Worm (Caenorhabditis elegans) whole organism, young adult: ENCODE measurements around the gene F42G8.8.

Experiments
- B0019.2 ChIP-seq: fragments of 200-800 bp; sonication (Bioruptor generic); conservative IDR thresholded peaks from 2 replicates; pipeline ENCODE4 v1.3.6; 2022; ENCODE audit warnings: missing genetic modification reagents, missing genetic modification characterization, missing compliant biosample characterization
- F37B4.10 ChIP-seq: fragments of 200-800 bp; sonication (Bioruptor generic); IDR thresholded peaks from 2 replicates; pipeline ENCODE4 v1.3.6; 2022; ENCODE audit warnings: missing genetic modification characterization, missing compliant biosample characterization
- F39B2.1 ChIP-seq: fragments of 200-800 bp; sonication (Bioruptor generic); IDR thresholded peaks from 2 replicates; pipeline ENCODE4 v1.3.6; 2022; ENCODE audit warnings: missing genetic modification reagents, missing genetic modification characterization, missing compliant biosample characterization
- F52B5.7 ChIP-seq: sonication (generic microtip); optimal IDR thresholded peaks from 2 replicates; lab custom pipeline; 2016; ENCODE audit warnings: mild to moderate bottlenecking, missing genetic modification characterization, missing compliant biosample characterization
- K12H6.12 ChIP-seq: fragments of 200-800 bp; sonication (Bioruptor generic); optimal IDR thresholded peaks from 2 replicates; lab custom pipeline; 2018; ENCODE audit warnings: mild to moderate bottlenecking, missing genetic modification characterization, missing compliant biosample characterization
- T26A5.8 ChIP-seq: sonication (generic microtip); optimal IDR thresholded peaks from 2 replicates; lab custom pipeline; 2016; ENCODE audit warnings: missing genetic modification characterization, missing compliant biosample characterization
- Y53F4B.3 ChIP-seq: fragments of 200-800 bp; sonication (Bioruptor generic); IDR thresholded peaks from 2 replicates; pipeline ENCODE4 v1.3.6; 2022; ENCODE audit warnings: missing genetic modification reagents, missing genetic modification characterization, missing compliant biosample characterization
- Y56A3A.18 ChIP-seq: fragments of 200-800 bp; sonication (Bioruptor generic); IDR thresholded peaks from 2 replicates; pipeline ENCODE4 v1.3.6; 2022; ENCODE audit warnings: missing genetic modification reagents, missing genetic modification characterization, missing compliant biosample characterization
- Y67H2A.10 ChIP-seq: fragments of 200-800 bp; sonication (Bioruptor generic); conservative IDR thresholded peaks from 2 replicates; pipeline ENCODE4 v1.3.6; 2022; ENCODE audit warnings: missing genetic modification reagents, missing genetic modification characterization, missing compliant biosample characterization
- ama-1 ChIP-seq, 3 experiments: fragments of 150-350 bp in 1 of 3; sonication (generic microtip) in 2 of 3; optimal IDR thresholded peaks; 2 replicates each; lab custom pipeline; 2014 to 2018; ENCODE audit warnings: missing biosample characterization in 2 of 3, missing genetic modification characterization in 2 of 3, missing genetic modification reagents in 2 of 3
- atf-7 ChIP-seq: sonication (generic microtip); optimal IDR thresholded peaks from 2 replicates; lab custom pipeline; 2017; ENCODE audit warnings: mild to moderate bottlenecking, missing genetic modification characterization, missing compliant biosample characterization
- attf-3 ChIP-seq: fragments of 200-800 bp; sonication (Bioruptor generic); conservative IDR thresholded peaks from 2 replicates; pipeline ENCODE4 v1.3.6; 2022; ENCODE audit warnings: missing genetic modification reagents, missing genetic modification characterization, missing compliant biosample characterization
- attf-6 ChIP-seq: fragments of 200-800 bp; sonication (Bioruptor generic); IDR thresholded peaks from 2 replicates; pipeline ENCODE4 v1.3.6; 2022; ENCODE audit warnings: missing genetic modification reagents, missing genetic modification characterization, missing compliant biosample characterization
- cebp-2 ChIP-seq: fragments of 200-800 bp; sonication (Bioruptor generic); IDR thresholded peaks from 2 replicates; pipeline ENCODE4 v1.3.6; 2022; ENCODE audit warnings: missing genetic modification characterization, missing compliant biosample characterization
- die-1 ChIP-seq: sonication (generic microtip); optimal IDR thresholded peaks from 2 replicates; lab custom pipeline; 2016; ENCODE audit warnings: missing genotype, mild to moderate bottlenecking, missing genetic modification characterization, missing compliant biosample characterization
- dpff-1 ChIP-seq: sonication (generic microtip); optimal IDR thresholded peaks from 2 replicates; lab custom pipeline; 2017; ENCODE audit warnings: mild to moderate bottlenecking, missing genetic modification characterization, missing compliant biosample characterization
- dpl-1 ChIP-seq: fragments of 150-350 bp; optimal IDR thresholded peaks from 2 replicates; lab custom pipeline; 2014; ENCODE audit warnings: missing biosample characterization, missing genetic modification reagents, missing genetic modification characterization
- hlh-12 ChIP-seq: sonication (generic microtip); optimal IDR thresholded peaks from 2 replicates; lab custom pipeline; 2016; ENCODE audit warnings: missing genetic modification characterization, missing compliant biosample characterization
- hmg-20 ChIP-seq: fragments of 200-800 bp; sonication (Bioruptor generic); IDR thresholded peaks from 2 replicates; pipeline ENCODE4 v1.3.6; 2022; ENCODE audit warnings: missing genetic modification reagents, missing genetic modification characterization, missing compliant biosample characterization
- hsf-1 ChIP-seq: fragments of 200-800 bp; sonication (Bioruptor generic); IDR thresholded peaks from 2 replicates; pipeline ENCODE4 v1.3.6; 2022; ENCODE audit warnings: missing genetic modification reagents, missing genetic modification characterization, missing compliant biosample characterization
- let-607 ChIP-seq, 2 experiments: fragments of 200-800 bp in 1 of 2; sonication (Bioruptor generic) in 1 of 2; sonication (generic microtip) in 1 of 2; optimal IDR thresholded peaks; 2 replicates each; lab custom pipeline; 2016 to 2018; ENCODE audit warnings: mild to moderate bottlenecking in 2 of 2, missing compliant biosample characterization in 2 of 2, missing genetic modification characterization in 2 of 2, moderate library complexity in 2 of 2, missing genotype in 1 of 2
- lin-26 ChIP-seq: fragments of 200-800 bp; sonication (Bioruptor generic); IDR thresholded peaks from 2 replicates; pipeline ENCODE4 v1.3.6; 2022; ENCODE audit warnings: missing genetic modification reagents, missing genetic modification characterization, missing compliant biosample characterization
- lir-1 ChIP-seq: fragments of 200-800 bp; sonication (Bioruptor generic); conservative IDR thresholded peaks from 2 replicates; pipeline ENCODE4 v1.3.6; 2022; ENCODE audit warnings: missing genetic modification reagents, missing genetic modification characterization, missing compliant biosample characterization
- madf-10 ChIP-seq: sonication (generic microtip); optimal IDR thresholded peaks from 2 replicates; lab custom pipeline; 2016; ENCODE audit warnings: mild to moderate bottlenecking, missing genetic modification characterization, missing compliant biosample characterization
- madf-3 ChIP-seq: fragments of 200-800 bp; sonication (Bioruptor generic); IDR thresholded peaks from 2 replicates; pipeline ENCODE4 v1.3.6; 2022; ENCODE audit warnings: missing genetic modification reagents, missing genetic modification characterization, missing compliant biosample characterization
- madf-6 ChIP-seq: fragments of 200-800 bp; sonication (Bioruptor generic); IDR thresholded peaks from 2 replicates; pipeline ENCODE4 v1.3.6; 2022; ENCODE audit warnings: missing genetic modification reagents, missing genetic modification characterization, missing compliant biosample characterization
- mcd-1 ChIP-seq: fragments of 200-800 bp; sonication (Bioruptor generic); IDR thresholded peaks from 2 replicates; pipeline ENCODE4 v1.3.6; 2022; ENCODE audit warnings: missing genetic modification reagents, missing genetic modification characterization, missing compliant biosample characterization
- nhr-179 ChIP-seq: sonication (generic microtip); optimal IDR thresholded peaks from 2 replicates; lab custom pipeline; 2016; ENCODE audit warnings: mild to moderate bottlenecking, missing genetic modification characterization, missing compliant biosample characterization
- pbrm-1 ChIP-seq: fragments of 200-800 bp; sonication (Bioruptor generic); IDR thresholded peaks from 2 replicates; pipeline ENCODE4 v1.3.6; 2022; ENCODE audit warnings: missing genetic modification reagents, missing genetic modification characterization, missing compliant biosample characterization
- pha-4 ChIP-seq: fragments of 150-350 bp; sonication (generic microtip); optimal IDR thresholded peaks from 2 replicates; lab custom pipeline; 2014; ENCODE audit warnings: missing biosample characterization, missing genetic modification reagents, missing genetic modification characterization
- rec-8 ChIP-seq, 2 experiments: sonication (generic microtip); optimal IDR thresholded peaks; 2 replicates each; lab custom pipeline; 2016; ENCODE audit warnings: mild to moderate bottlenecking in 2 of 2, missing genetic modification characterization in 2 of 2, missing genetic modification reagents in 2 of 2, missing genotype in 2 of 2, missing biosample characterization in 1 of 2, missing compliant biosample characterization in 1 of 2, moderate library complexity in 1 of 2
- sdz-38 ChIP-seq: sonication (generic microtip); optimal IDR thresholded peaks from 2 replicates; lab custom pipeline; 2016; ENCODE audit warnings: missing genotype, missing genetic modification characterization, missing compliant biosample characterization
- snpc-4 ChIP-seq, 5 experiments: fragments of 150-350 bp in 1 of 5; sonication (generic microtip) in 4 of 5; optimal IDR thresholded peaks; 2 replicates each; lab custom pipeline; 2014 to 2018; ENCODE audit warnings: missing genetic modification characterization in 5 of 5, missing biosample characterization in 3 of 5, antibody characterized with exemption in 2 of 5, mild to moderate bottlenecking in 2 of 5, missing compliant biosample characterization in 2 of 5, missing genotype in 2 of 5, moderate library complexity in 2 of 5, missing genetic modification reagents in 1 of 5
- sptf-2 ChIP-seq: fragments of 200-800 bp; sonication (Bioruptor generic); optimal IDR thresholded peaks from 2 replicates; lab custom pipeline; 2018; ENCODE audit warnings: mild to moderate bottlenecking, missing genetic modification characterization, missing compliant biosample characterization
- tbx-9 ChIP-seq: sonication (generic microtip); optimal IDR thresholded peaks from 2 replicates; lab custom pipeline; 2016; ENCODE audit warnings: borderline replicate concordance, missing genetic modification characterization, inconsistent platforms, missing compliant biosample characterization
- tlf-1 ChIP-seq: fragments of 200-800 bp; sonication (Bioruptor generic); optimal IDR thresholded peaks from 2 replicates; lab custom pipeline; 2018; ENCODE audit warnings: mild to moderate bottlenecking, missing genetic modification characterization, missing compliant biosample characterization
- zfh-2 ChIP-seq: fragments of 200-800 bp; sonication (Bioruptor generic); conservative IDR thresholded peaks from 2 replicates; pipeline ENCODE4 v1.3.6; 2022; ENCODE audit warnings: missing genetic modification reagents, missing genetic modification characterization, missing compliant biosample characterization
- zim-3 ChIP-seq: sonication (generic microtip); optimal IDR thresholded peaks from 2 replicates; lab custom pipeline; 2017; ENCODE audit warnings: mild to moderate bottlenecking, missing genetic modification characterization, moderate library complexity, missing compliant biosample characterization
- ztf-25 ChIP-seq: fragments of 200-800 bp; sonication (Bioruptor generic); IDR thresholded peaks from 2 replicates; pipeline ENCODE4 v1.3.6; 2022; ENCODE audit warnings: missing genetic modification reagents, missing genetic modification characterization, missing compliant biosample characterization
- ztf-26 ChIP-seq: sonication (generic microtip); optimal IDR thresholded peaks from 2 replicates; lab custom pipeline; 2017; ENCODE audit warnings: missing genetic modification characterization, missing compliant biosample characterization
- ztf-28 ChIP-seq: fragments of 200-800 bp; sonication (Bioruptor generic); IDR thresholded peaks from 2 replicates; pipeline ENCODE4 v1.3.6; 2022; ENCODE audit warnings: missing genetic modification reagents, missing genetic modification characterization, missing compliant biosample characterization
- ztf-3 ChIP-seq: fragments of 200-800 bp; sonication (Bioruptor generic); optimal IDR thresholded peaks from 2 replicates; lab custom pipeline; 2018; ENCODE audit warnings: mild to moderate bottlenecking, missing genetic modification characterization, missing compliant biosample characterization

Gene F42G8.8

DNA sequence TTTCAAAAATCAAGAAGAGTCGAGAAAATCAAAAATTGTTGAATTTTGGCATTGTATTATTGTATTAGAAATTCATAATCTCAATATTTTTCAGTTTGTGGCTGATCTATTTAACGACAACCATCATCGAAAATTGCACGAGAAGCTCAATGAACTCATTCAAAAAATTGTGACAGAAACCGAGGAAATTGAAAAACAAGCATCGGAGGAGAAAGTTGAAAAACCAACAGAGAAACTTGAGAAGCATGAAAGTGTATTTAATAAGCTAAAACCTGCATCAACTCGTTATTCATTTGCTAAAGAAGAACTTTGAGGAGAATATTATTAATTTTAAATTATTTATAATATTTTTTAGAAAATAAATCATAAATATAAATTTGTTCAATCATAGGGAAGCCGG, 8.0 kb downstream of the F42G8.8 start, which contains the start of gene ceph-41:
TSS of gene ceph-41 (plus strand) at position 301 of the 400 bp plus-strand sequence.
- no peak for TF ChIP-seq sdz-38 (tag; lab: Kevin White, UChicago)
- TF ChIP-seq dpl-1, result no peak
- TF ChIP-seq F39B2.1 (GFP tag; lab: Robert Waterston, UW), result no peak
- no peak for TF ChIP-seq ztf-28 (GFP tag; lab: Robert Waterston, UW)
- no peak for TF ChIP-seq snpc-4 (GFP tag; optimal IDR thresholded peaks at IDR 0.05; lab: Kevin White, UChicago)
- no peak for TF ChIP-seq snpc-4 (tag; optimal IDR thresholded peaks at IDR 0.05; lab: Kevin White, UChicago)
- TF ChIP-seq Y53F4B.3, result no peak
- TF ChIP-seq sptf-2 (GFP tag; lab: Kevin White, UChicago), result no peak
- no peak for TF ChIP-seq B0019.2 (GFP tag; lab: Robert Waterston, UW)
- TF ChIP-seq atf-7, result no peak
- no peak for TF ChIP-seq T26A5.8
- no peak for TF ChIP-seq F37B4.10 (GFP tag; lab: Robert Waterston, UW)
- TF ChIP-seq hsf-1 (GFP tag; lab: Robert Waterston, UW), result no peak
- no peak for TF ChIP-seq ztf-3 (GFP tag; lab: Kevin White, UChicago)
- no peak for TF ChIP-seq let-607 (tag; optimal IDR thresholded peaks at IDR 0.05; lab: Kevin White, UChicago)
- no peak for TF ChIP-seq tbx-9 (tag; lab: Kevin White, UChicago)
- TF ChIP-seq attf-3 (GFP tag; lab: Robert Waterston, UW), result no peak

DNA sequence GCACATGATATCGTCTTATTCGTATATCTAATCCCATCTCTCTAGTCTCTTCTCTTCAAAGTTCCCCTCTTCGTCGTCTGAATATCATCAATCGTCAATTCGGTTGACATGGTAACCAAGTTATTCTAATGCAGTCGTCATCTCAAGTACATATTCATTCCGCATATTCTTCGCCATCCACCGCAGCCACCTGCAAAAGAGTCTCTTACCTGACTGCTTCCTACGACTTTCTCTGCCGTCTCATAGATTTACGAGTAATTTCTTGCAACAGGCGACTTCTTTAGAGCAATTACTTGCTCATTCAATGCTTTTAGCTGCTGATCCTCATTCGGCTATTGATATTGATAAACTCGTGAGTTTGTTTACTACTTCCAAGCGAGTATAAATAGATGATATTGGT, 8.5 kb downstream of the F42G8.8 start:
- TF ChIP-seq dpff-1, result no peak
- no peak for TF ChIP-seq F39B2.1 (GFP tag; lab: Robert Waterston, UW)
- TF ChIP-seq hlh-12 (tag; lab: Kevin White, UChicago), result no peak
- TF ChIP-seq hmg-20 (GFP tag; lab: Robert Waterston, UW), result no peak
- TF ChIP-seq mcd-1 (GFP tag; lab: Robert Waterston, UW), result no peak
- no peak for TF ChIP-seq pha-4 (tag; lab: Kevin White, UChicago)
- no peak for TF ChIP-seq ztf-25
- TF ChIP-seq hsf-1 (GFP tag; lab: Robert Waterston, UW), result no peak
- TF ChIP-seq Y56A3A.18, result no peak
- no peak for TF ChIP-seq let-607 (tag; optimal IDR thresholded peaks at IDR 0.05; lab: Kevin White, UChicago)
- TF ChIP-seq F52B5.7, result no peak
- no peak for TF ChIP-seq die-1 (tag; lab: Kevin White, UChicago)
- TF ChIP-seq snpc-4 (GFP tag; optimal IDR thresholded peaks at IDR 0.05; lab: Kevin White, UChicago), result no peak
- no peak for TF ChIP-seq snpc-4 (tag; optimal IDR thresholded peaks at IDR 0.05; lab: Kevin White, UChicago)
- no peak for TF ChIP-seq rec-8 (tag; optimal IDR thresholded peaks at IDR 0.05; lab: Kevin White, UChicago)
- TF ChIP-seq madf-10 (tag; lab: Kevin White, UChicago), result no peak
- no peak for TF ChIP-seq madf-3 (GFP tag; lab: Robert Waterston, UW)
- no peak for TF ChIP-seq lir-1
- TF ChIP-seq tlf-1 (GFP tag; lab: Kevin White, UChicago), result no peak
- no peak for TF ChIP-seq cebp-2
- TF ChIP-seq, all 124 proteins: peak for 0

DNA sequence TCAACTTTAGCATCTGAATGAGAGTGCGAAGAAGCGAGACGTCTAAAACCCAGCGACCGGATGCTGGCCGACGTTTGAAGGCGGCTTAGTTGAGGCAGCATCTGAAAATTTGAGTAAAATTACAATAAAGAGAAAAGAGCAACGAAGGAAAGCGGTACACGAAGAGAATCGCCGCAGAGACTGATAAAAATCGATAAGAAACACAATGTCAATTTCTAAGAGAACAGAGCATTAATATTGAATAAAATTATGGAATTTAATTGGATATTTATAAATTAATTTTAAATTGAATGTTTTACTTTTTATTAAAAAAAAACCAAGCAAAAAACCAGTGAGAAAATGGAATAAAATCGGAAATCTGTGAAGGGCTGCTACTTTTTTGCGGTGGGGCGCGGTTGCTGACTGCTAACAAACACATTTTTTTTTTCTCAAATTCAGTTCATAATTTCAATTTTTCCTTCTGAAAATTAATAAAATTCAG, 11.3 kb downstream of the F42G8.8 start, which contains the start of the genes ndub-11 and moc-3:
TSS of gene ndub-11 (minus strand) at position 101 of the 481 bp plus-strand sequence.
TSS of gene moc-3 (plus strand) at position 431 of the 481 bp plus-strand sequence.
- TF ChIP-seq mcd-1 (GFP tag; lab: Robert Waterston, UW) (0 out of 2 replicates have a peak, but pooled peaks have one; percentile 8), attf-6 (GFP tag; lab: Robert Waterston, UW) (no peak)

DNA sequence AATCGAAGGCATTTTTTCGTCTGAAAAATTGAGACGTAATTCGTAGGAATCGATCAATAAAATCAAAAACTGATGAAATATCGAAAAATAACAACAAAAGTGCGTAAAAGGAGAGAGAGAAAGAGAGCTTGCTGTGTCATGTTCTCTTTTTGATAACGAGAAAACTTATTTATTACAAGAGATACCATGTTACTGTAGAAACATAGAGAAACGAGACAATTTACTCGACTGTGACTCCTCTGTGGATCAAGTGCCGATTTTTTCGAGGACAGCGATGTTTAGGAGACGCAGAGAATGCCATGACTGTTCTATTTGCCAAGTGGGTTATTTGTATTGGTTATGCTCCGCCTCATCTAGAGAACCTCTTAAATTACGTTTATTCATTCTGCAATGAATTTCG, 14.6 kb downstream of the F42G8.8 start, which contains the start of gene sph-1:
TSS of gene sph-1 (minus strand) at position 23 of the 400 bp plus-strand sequence.
- TF ChIP-seq nhr-179 (no peak), hlh-12 (tag; lab: Kevin White, UChicago) (no peak), lin-26 (GFP tag; lab: Robert Waterston, UW) (0 out of 2 replicates have a peak, but pooled peaks have one; percentile 15), pbrm-1 (GFP tag; lab: Robert Waterston, UW) (no peak), cebp-2 (no peak), zim-3 (tag; lab: Kevin White, UChicago) (no peak), Y67H2A.10 (no peak), let-607 (tag; optimal IDR thresholded peaks at IDR 0.05; lab: Kevin White, UChicago) (no peak), die-1 (tag; lab: Kevin White, UChicago) (no peak), zfh-2 (GFP tag; lab: Robert Waterston, UW) (no peak), ama-1 (optimal IDR thresholded peaks at IDR 0.05; lab: Kevin White, UChicago) (no peak), ama-1 (GFP tag; optimal IDR thresholded peaks at IDR 0.05; lab: Kevin White, UChicago) (no peak), attf-6 (GFP tag; lab: Robert Waterston, UW) (no peak), K12H6.12 (tag; lab: Kevin White, UChicago) (no peak), ztf-26 (tag; lab: Kevin White, UChicago) (no peak), rec-8 (tag; optimal IDR thresholded peaks at IDR 0.05; lab: Kevin White, UChicago) (no peak), madf-6 (no peak)
